Worm (Caenorhabditis elegans) whole organism, L4/young adult: ENCODE measurements around the gene vdac-1.

ENCODE experiments used
- W03F9.2 ChIP-seq: fragments of 150-350 bp; optimal IDR thresholded peaks from 2 replicates; lab custom pipeline; 2014; ENCODE audit warnings: missing biosample characterization, missing genetic modification characterization
- dao-5 ChIP-seq: sonication (generic microtip); optimal IDR thresholded peaks from 2 replicates; lab custom pipeline; 2016; ENCODE audit warnings: missing genotype, missing genetic modification characterization, moderate library complexity, missing compliant biosample characterization
- him-1 ChIP-seq: sonication (generic microtip); optimal IDR thresholded peaks from 2 replicates; lab custom pipeline; 2016; ENCODE audit warnings: missing genotype, missing genetic modification reagents, missing genetic modification characterization, missing compliant biosample characterization

DNA sequence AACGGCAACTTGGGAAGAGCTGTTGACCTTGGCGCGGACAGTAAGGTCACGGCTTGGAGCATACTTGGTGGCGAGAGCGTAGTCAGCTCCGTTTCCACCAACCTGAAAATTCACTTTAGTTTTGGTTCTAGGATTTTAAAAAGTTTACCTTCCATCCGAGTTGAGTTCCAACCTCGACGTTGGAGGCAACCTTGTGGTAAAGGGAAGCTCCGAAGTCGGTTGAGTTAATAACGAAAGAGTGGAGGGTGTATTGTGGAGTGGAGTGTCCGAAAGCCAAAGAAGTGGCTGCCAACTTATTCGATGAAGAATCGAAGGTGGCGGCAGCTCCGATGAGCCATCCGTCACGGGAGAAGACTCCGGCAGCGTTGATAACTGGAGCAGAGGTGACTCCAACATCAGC lies 980 bp downstream of the vdac-1 start:
- TF ChIP-seq him-1 (tag; lab: Kevin White, UChicago) (no peak), W03F9.2 (no peak), dao-5 (tag; lab: Kevin White, UChicago) (no peak)
